Worm (Caenorhabditis elegans): Measurements from ENCODE around the gene gst-17.

DNA sequence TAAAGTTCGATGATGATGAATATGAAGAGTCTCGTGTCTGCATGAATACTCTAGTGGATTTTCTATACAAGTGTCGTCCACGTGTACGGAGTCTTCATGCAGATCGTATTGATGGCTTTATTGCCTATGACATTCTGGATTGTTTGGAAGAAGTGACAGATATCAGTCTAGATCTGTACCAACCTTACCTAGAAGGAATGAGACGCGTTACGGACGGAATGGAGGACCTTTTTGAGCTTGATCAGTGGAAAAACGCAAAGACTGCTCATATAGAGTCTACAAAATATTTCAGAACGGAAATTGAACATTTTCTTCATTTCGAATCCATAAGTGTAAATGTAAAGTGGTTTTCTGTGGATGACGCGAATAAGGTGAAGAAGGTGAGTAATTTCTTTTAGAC is 17.6 kb upstream of the gst-17 start, which contains the start of gene fbxa-169:
- TF ChIP-seq dao-5 (tag; optimal IDR thresholded peaks at IDR 0.05), result no peak
- no peak for TF ChIP-seq him-1 (tag; optimal IDR thresholded peaks at IDR 0.05)
- TF ChIP-seq W03F9.2 (tag; optimal IDR thresholded peaks at IDR 0.05), result no peak
